Fruit fly (Drosophila melanogaster): Measurements from ENCODE around the gene SPE.

SPE gene

DNA sequence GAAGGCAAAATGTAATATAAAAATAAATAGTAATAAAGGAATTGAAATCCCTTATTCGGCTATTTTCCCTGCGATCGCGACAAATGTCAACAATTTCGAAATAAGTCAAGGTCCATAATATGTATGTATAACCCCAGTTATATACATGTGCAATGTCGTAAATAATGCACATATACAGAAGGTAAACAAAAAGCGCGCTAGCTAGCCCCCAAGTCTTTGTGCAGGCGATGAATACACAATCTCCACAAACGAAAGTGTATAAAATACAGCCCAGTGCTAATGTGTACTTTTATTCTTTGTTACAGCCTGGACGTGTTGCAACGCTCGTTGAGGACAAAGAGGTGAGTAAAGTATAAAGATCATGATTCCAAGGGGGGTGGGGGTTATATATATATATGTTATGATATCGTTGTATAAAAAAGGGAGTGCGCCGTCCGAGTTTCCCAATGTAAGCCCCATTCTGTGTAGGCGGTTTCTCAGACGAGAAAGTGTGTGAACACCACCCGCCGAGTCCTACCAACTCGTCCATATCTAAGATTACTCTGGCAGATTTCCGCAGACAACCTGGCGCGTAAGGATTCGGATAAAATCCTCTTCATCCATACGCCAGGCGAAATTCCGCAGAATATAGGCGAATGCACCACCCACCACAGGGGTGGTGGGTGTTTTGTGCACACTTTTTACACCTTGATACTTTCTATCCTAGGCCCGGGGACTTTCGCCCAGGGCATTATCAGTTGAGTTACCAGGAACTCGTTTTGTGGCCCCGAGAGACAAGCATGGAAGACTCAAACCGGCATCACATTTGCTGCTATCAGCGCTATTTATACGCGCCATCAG, 43.8 kb downstream of the SPE start (continued):
- TF ChIP-seq CG3281 (GFP tag; optimal IDR thresholded peaks at IDR 0.05) (no peak), ken (GFP tag; IDR thresholded peaks at IDR 0.05) (0 out of 3 replicates have a peak, but pooled peaks have one; percentile 40), CG33557 (GFP tag; optimal IDR thresholded peaks at IDR 0.05) (peak; percentile 5), CoRest (tag; optimal IDR thresholded peaks at IDR 0.05) (peak; percentile 59), CG4820 (GFP tag; optimal IDR thresholded peaks at IDR 0.05) (no peak), CG17912 (GFP tag; optimal IDR thresholded peaks at IDR 0.05) (no peak), CG9817 (tag; optimal IDR thresholded peaks at IDR 0.05) (no peak), CG10979 (tag; optimal IDR thresholded peaks at IDR 0.05) (no peak), rib (GFP tag; IDR thresholded peaks at IDR 0.05) (peak; percentile 93), CG11456 (GFP tag; IDR thresholded peaks at IDR 0.05) (no peak), CG2199 (GFP tag; IDR thresholded peaks at IDR 0.05) (peak; percentile 36; the same call in 1 of the 3 replicates), CG32772 (GFP tag; IDR thresholded peaks at IDR 0.05) (no peak), exex (tag; optimal IDR thresholded peaks at IDR 0.05) (peak; percentile 45), en (GFP tag; optimal IDR thresholded peaks at IDR 0.05) (no peak), CTCF (GFP tag; optimal IDR thresholded peaks at IDR 0.05) (no peak), CG31441 (GFP tag; IDR thresholded peaks at IDR 0.05) (no peak), Lpt (GFP tag; optimal IDR thresholded peaks at IDR 0.05) (no peak), dan (GFP tag; IDR thresholded peaks at IDR 0.05) (no peak), CG13894 (tag; optimal IDR thresholded peaks at IDR 0.05) (peak; percentile 94), pb (GFP tag; optimal IDR thresholded peaks at IDR 0.05) (no peak), gsb-n (tag; optimal IDR thresholded peaks at IDR 0.05) (no peak), CG1233 (GFP tag; optimal IDR thresholded peaks at IDR 0.05) (no peak), jing (GFP tag; optimal IDR thresholded peaks at IDR 0.05) (no peak), lmd (GFP tag; IDR thresholded peaks at IDR 0.05) (no peak), so (GFP tag; IDR thresholded peaks at IDR 0.05) (peak; percentile 25; the same call in 1 of the 3 replicates), CG11398 (GFP tag; optimal IDR thresholded peaks at IDR 0.05) (no peak), CG3407 (GFP tag; optimal IDR thresholded peaks at IDR 0.05) (no peak), stc (GFP tag; IDR thresholded peaks at IDR 0.05) (0 out of 2 replicates have a peak, but pooled peaks have one; percentile 32), ham (GFP tag; IDR thresholded peaks at IDR 0.05) (no peak; the same call in 1 of the 2 replicates), Mes4 (GFP tag; optimal IDR thresholded peaks at IDR 0.05) (no peak), Eip74EF (GFP tag; optimal IDR thresholded peaks at IDR 0.05) (peak in 1 of 2 experiments; percentile 73), CG12155 (GFP tag; optimal IDR thresholded peaks at IDR 0.05) (no peak), CG6813 (GFP tag; optimal IDR thresholded peaks at IDR 0.05) (no peak), Xrp1 (GFP tag; IDR thresholded peaks at IDR 0.05) (peak; percentile 16; the same call in 1 of the 2 replicates), croc (GFP tag; conservative IDR thresholded peaks at IDR 0.05) (no peak), Kr (GFP tag; optimal IDR thresholded peaks at IDR 0.05) (no peak), tin (GFP tag; optimal IDR thresholded peaks at IDR 0.05) (no peak), CG11247 (GFP tag; IDR thresholded peaks at IDR 0.05) (no peak), ac (GFP tag; optimal IDR thresholded peaks at IDR 0.05) (no peak), CG6791 (GFP tag; IDR thresholded peaks at IDR 0.05; ENCODE audit: partially characterized antibody) (peak; percentile 88; the same call in 2 of the 3 replicates), CG15479 (GFP tag; optimal IDR thresholded peaks at IDR 0.05) (peak; percentile 69), CG14965 (GFP tag; optimal IDR thresholded peaks at IDR 0.05; ENCODE audit: borderline replicate concordance) (no peak), CG16813 (GFP tag; IDR thresholded peaks at IDR 0.05; ENCODE audit: partially characterized antibody) (peak; percentile 51; the same call in 2 of the 3 replicates), CG7839 (tag; optimal IDR thresholded peaks at IDR 0.05) (no peak), tna (GFP tag; IDR thresholded peaks at IDR 0.05; ENCODE audit: partially characterized antibody) (peak; percentile 81), Sox100B (GFP tag; optimal IDR thresholded peaks at IDR 0.05) (no peak), kni (GFP tag; optimal IDR thresholded peaks at IDR 0.05) (peak; percentile 65), Drgx (GFP tag; IDR thresholded peaks at IDR 0.05) (peak; percentile 44), jigr1 (GFP tag; IDR thresholded peaks at IDR 0.05) (no peak)
